Worm (Caenorhabditis elegans): ENCODE data around the gene F56C3.10.

Gene F56C3.10

DNA sequence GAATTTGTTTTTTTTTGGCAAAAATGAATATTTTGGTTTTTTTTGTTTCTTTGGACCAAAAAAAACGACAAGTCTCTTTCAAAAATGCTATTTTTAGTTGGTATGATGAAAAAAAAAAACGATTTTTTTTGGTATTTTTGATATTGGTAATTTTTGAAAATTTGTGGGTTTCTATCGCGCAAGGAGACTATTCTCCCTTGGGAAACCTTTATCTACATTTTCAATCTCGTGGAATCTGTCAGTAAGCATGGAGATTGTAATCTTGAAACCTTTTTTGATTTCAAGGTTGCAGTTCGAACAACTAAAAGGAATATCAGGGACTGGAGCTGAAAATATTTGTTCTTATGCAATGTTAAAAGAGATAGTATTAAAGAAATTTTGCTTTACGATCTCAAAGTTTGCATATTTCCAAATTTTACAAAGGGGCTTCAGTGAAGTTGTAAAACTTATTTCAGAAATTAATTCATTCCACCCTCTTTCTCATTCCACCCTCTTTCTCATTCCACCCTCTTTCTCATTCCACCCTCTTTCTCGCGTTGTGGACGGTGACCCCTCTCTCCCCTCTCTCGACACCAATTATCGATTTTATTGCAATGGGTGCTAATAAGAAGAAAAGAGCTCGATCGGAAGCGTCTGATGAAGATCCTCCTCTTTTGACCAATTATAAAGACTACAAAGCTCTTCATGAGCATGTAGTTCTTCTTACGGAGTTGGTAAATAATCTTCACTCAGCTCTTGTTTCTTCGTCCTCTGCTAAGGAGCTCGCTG is 42.4 kb downstream of the F56C3.10 start (continued):
- no peak for TF ChIP-seq unc-62 (GFP tag; optimal IDR thresholded peaks at IDR 0.05 in 1 of 2)
- no peak for TF ChIP-seq unc-62 (tag; optimal IDR thresholded peaks at IDR 0.05)
- TF ChIP-seq jun-1 (tag; optimal IDR thresholded peaks at IDR 0.05), result peak; percentile 19
- peak; percentile 51 for TF ChIP-seq mes-2 (tag; optimal IDR thresholded peaks at IDR 0.05; ENCODE audit: poor library complexity, severe bottlenecking)
- no peak for TF ChIP-seq lin-1 (GFP tag; IDR thresholded peaks at IDR 0.05)
- no peak for TF ChIP-seq hlh-11 (tag; optimal IDR thresholded peaks at IDR 0.05)
- no peak for TF ChIP-seq php-3 (GFP tag; IDR thresholded peaks at IDR 0.05)
- TF ChIP-seq ama-1 (optimal IDR thresholded peaks at IDR 0.05), result no peak
- TF ChIP-seq nhr-111 (GFP tag; optimal IDR thresholded peaks at IDR 0.05), result no peak
- no peak for TF ChIP-seq tag-97 (GFP tag; IDR thresholded peaks at IDR 0.05)
- peak; percentile 62 for TF ChIP-seq F10B5.3 (tag; optimal IDR thresholded peaks at IDR 0.05)
- TF ChIP-seq Y105C5A.15 (GFP tag; IDR thresholded peaks at IDR 0.05), result no peak
- TF ChIP-seq hmg-1.1 (GFP tag; IDR thresholded peaks at IDR 0.05), result 0 out of 2 replicates have a peak, but pooled peaks have one; percentile 21
- TF ChIP-seq skn-1 (tag; optimal IDR thresholded peaks at IDR 0.05), result no peak
- TF ChIP-seq ztf-11 (tag; optimal IDR thresholded peaks at IDR 0.05), result no peak
- TF ChIP-seq T20F7.1 (GFP tag; optimal IDR thresholded peaks at IDR 0.05), result no peak
- TF ChIP-seq nhr-28 (tag; optimal IDR thresholded peaks at IDR 0.05), result no peak
- TF ChIP-seq nhr-6 (tag; optimal IDR thresholded peaks at IDR 0.05), result no peak
- TF ChIP-seq snpc-1.2 (GFP tag; IDR thresholded peaks at IDR 0.05), result no peak

DNA sequence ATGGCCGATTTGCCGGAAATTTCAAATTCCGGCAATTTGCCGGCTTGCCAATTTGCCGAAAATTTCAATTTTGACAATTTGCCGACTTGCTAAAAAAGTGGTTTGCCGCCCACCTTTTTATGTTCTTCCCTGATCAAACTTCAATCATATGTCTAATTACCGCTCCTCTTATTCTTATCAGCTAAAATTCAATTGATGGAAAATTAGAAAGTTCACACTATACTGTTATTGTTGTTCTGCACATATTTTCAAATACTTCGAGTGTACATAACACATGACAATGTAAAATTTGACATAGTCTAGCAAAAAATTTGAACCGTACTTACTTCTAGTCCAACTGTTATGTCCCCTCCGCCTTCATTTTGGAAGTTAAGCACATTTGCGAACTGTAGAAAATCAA is 43.6 kb downstream of the F56C3.10 start:
- TF ChIP-seq pqm-1 (tag; optimal IDR thresholded peaks at IDR 0.05) (peak; percentile 0), lin-1 (GFP tag; IDR thresholded peaks at IDR 0.05) (0 out of 2 replicates have a peak, but pooled peaks have one; percentile 20), dmd-8 (GFP tag; IDR thresholded peaks at IDR 0.05) (no peak), mdt-29 (GFP tag; IDR thresholded peaks at IDR 0.05) (no peak), hlh-11 (tag; optimal IDR thresholded peaks at IDR 0.05) (peak; percentile 42), aha-1 (tag) (peak; percentile 15), Y48G9A.11 (GFP tag; IDR thresholded peaks at IDR 0.05) (no peak), lim-7 (GFP tag; IDR thresholded peaks at IDR 0.05) (no peak), daf-8 (GFP tag; IDR thresholded peaks at IDR 0.05) (no peak), zag-1 (tag; optimal IDR thresholded peaks at IDR 0.05) (no peak), nhr-25 (tag; optimal IDR thresholded peaks at IDR 0.05; ENCODE audit: borderline replicate concordance, insufficient read depth) (no peak), F37D6.2 (tag; optimal IDR thresholded peaks at IDR 0.05) (no peak), nhr-6 (tag; optimal IDR thresholded peaks at IDR 0.05) (no peak), dmd-6 (GFP tag; IDR thresholded peaks at IDR 0.05) (peak; percentile 56), F10B5.3 (tag; optimal IDR thresholded peaks at IDR 0.05) (no peak), php-3 (GFP tag; IDR thresholded peaks at IDR 0.05) (no peak), lin-39 (tag; optimal IDR thresholded peaks at IDR 0.05) (no peak), zfp-3 (GFP tag; conservative IDR thresholded peaks at IDR 0.05) (no peak), lin-13 (GFP tag; optimal IDR thresholded peaks at IDR 0.05) (no peak), saeg-2 (GFP tag; IDR thresholded peaks at IDR 0.05) (no peak), dve-1 (tag; optimal IDR thresholded peaks at IDR 0.05; ENCODE audit: insufficient read depth) (peak; percentile 60), nhr-10 (tag; optimal IDR thresholded peaks at IDR 0.05) (no peak), ceh-28 (tag; optimal IDR thresholded peaks at IDR 0.05) (no peak), unc-62 (GFP tag; optimal IDR thresholded peaks at IDR 0.05 in 1 of 2) (no peak), unc-62 (tag; optimal IDR thresholded peaks at IDR 0.05) (no peak), hlh-30 (tag; optimal IDR thresholded peaks at IDR 0.05; ENCODE audit: insufficient read depth) (peak; percentile 47), duxl-1 (tag; optimal IDR thresholded peaks at IDR 0.05; ENCODE audit: poor library complexity) (no peak), lin-38 (GFP tag; IDR thresholded peaks at IDR 0.05) (no peak), daf-16 (GFP tag; optimal IDR thresholded peaks at IDR 0.05) (no peak), daf-16 (tag; optimal IDR thresholded peaks at IDR 0.05) (peak; percentile 79), mxl-3 (GFP tag; optimal IDR thresholded peaks at IDR 0.05) (no peak), ZK337.2 (GFP tag; IDR thresholded peaks at IDR 0.05) (no peak), dpl-1 (GFP tag; optimal IDR thresholded peaks at IDR 0.05) (no peak), F49E8.2 (tag; optimal IDR thresholded peaks at IDR 0.05; ENCODE audit: borderline replicate concordance) (no peak), hif-1 (tag; optimal IDR thresholded peaks at IDR 0.05) (peak in 1 of 2 experiments; percentile 91), zip-2 (tag; optimal IDR thresholded peaks at IDR 0.05) (no peak)

Measured in whole organism, L4 larva.